Worm (Caenorhabditis elegans) whole organism, L3 larva: Measurements from ENCODE around the gene F56D2.8.

ENCODE experiments used
- R02D3.7 ChIP-seq: fragments of 150-350 bp; optimal IDR thresholded peaks from 2 replicates; lab custom pipeline; 2014; ENCODE audit warnings: missing biosample characterization, missing genetic modification characterization
- aly-2 ChIP-seq: fragments of 150-350 bp; optimal IDR thresholded peaks from 2 replicates; lab custom pipeline; 2014; ENCODE audit warnings: missing biosample characterization, missing genetic modification characterization
- ama-1 ChIP-seq: fragments of 150-350 bp; optimal IDR thresholded peaks from 2 replicates; lab custom pipeline; 2018
- ceh-28 ChIP-seq: fragments of 150-350 bp; optimal IDR thresholded peaks from 2 replicates; lab custom pipeline; 2014; ENCODE audit warnings: missing biosample characterization, missing genetic modification reagents, missing genetic modification characterization
- ceh-82 ChIP-seq: fragments of 150-350 bp; optimal IDR thresholded peaks from 2 replicates; lab custom pipeline; 2014; ENCODE audit warnings: missing biosample characterization, missing genetic modification characterization
- egl-27 ChIP-seq: sonication (generic microtip); optimal IDR thresholded peaks from 4 replicates; lab custom pipeline; 2017; ENCODE audit warnings: missing biosample characterization, missing genetic modification reagents, missing genetic modification characterization
- egl-5 ChIP-seq: fragments of 150-350 bp; optimal IDR thresholded peaks from 2 replicates; lab custom pipeline; 2017; ENCODE audit warnings: missing biosample characterization, missing genetic modification reagents, missing genetic modification characterization, inconsistent platforms
- elt-2 ChIP-seq: sonication (generic microtip); optimal IDR thresholded peaks from 2 replicates; lab custom pipeline; 2016; ENCODE audit warnings: missing genetic modification reagents, mild to moderate bottlenecking, missing genetic modification characterization, missing compliant biosample characterization
- elt-3 ChIP-seq, 3 experiments: fragments of 150-350 bp in 1 of 3; sonication (generic microtip) in 2 of 3; optimal IDR thresholded peaks; 2 replicates in 2 of 3; 4 replicates in 1 of 3; lab custom pipeline; 2014 to 2017; ENCODE audit warnings: missing biosample characterization in 3 of 3, missing genetic modification characterization in 3 of 3
- eor-1 ChIP-seq, 2 experiments: fragments of 150-350 bp; optimal IDR thresholded peaks; 2 replicates each; lab custom pipeline; 2014 to 2018; ENCODE audit warnings: missing biosample characterization in 2 of 2, missing genetic modification characterization in 2 of 2
- fkh-10 ChIP-seq: sonication (generic microtip); optimal IDR thresholded peaks from 2 replicates; lab custom pipeline; 2017; ENCODE audit warnings: missing biosample characterization, missing genetic modification reagents, missing genetic modification characterization
- fos-1 ChIP-seq: fragments of 150-350 bp; optimal IDR thresholded peaks from 2 replicates; lab custom pipeline; 2014; ENCODE audit warnings: missing biosample characterization, missing genetic modification characterization
- hmg-11 ChIP-seq: sonication (generic microtip); optimal IDR thresholded peaks from 2 replicates; lab custom pipeline; 2016; ENCODE audit warnings: missing genetic modification characterization, missing compliant biosample characterization
- jun-1 ChIP-seq: fragments of 150-350 bp; optimal IDR thresholded peaks from 2 replicates; lab custom pipeline; 2014; ENCODE audit warnings: missing biosample characterization, missing genetic modification reagents, missing genetic modification characterization
- lin-15B ChIP-seq: fragments of 150-350 bp; optimal IDR thresholded peaks from 2 replicates; lab custom pipeline; 2014; ENCODE audit warnings: missing biosample characterization, missing genetic modification characterization
- lin-39 ChIP-seq: fragments of 150-350 bp; optimal IDR thresholded peaks from 2 replicates; lab custom pipeline; 2018; ENCODE audit warnings: missing biosample characterization, missing genetic modification reagents, missing genetic modification characterization
- lsy-12 ChIP-seq: sonication (generic microtip); optimal IDR thresholded peaks from 2 replicates; lab custom pipeline; 2016; ENCODE audit warnings: mild to moderate bottlenecking, missing genetic modification characterization, missing compliant biosample characterization
- mml-1 ChIP-seq: fragments of 150-350 bp; sonication (generic microtip); optimal IDR thresholded peaks from 3 replicates; lab custom pipeline; 2014; ENCODE audit warnings: missing biosample characterization, missing genetic modification characterization
- nfya-1 ChIP-seq: sonication (generic microtip); optimal IDR thresholded peaks from 2 replicates; lab custom pipeline; 2017; ENCODE audit warnings: missing genetic modification characterization, mild to moderate bottlenecking, missing compliant biosample characterization, antibody characterized with exemption, moderate library complexity; ENCODE audit not compliant: insufficient read depth
- nhr-23 ChIP-seq: fragments of 150-350 bp; optimal IDR thresholded peaks from 2 replicates; lab custom pipeline; 2014; ENCODE audit warnings: missing biosample characterization, missing genetic modification reagents, missing genetic modification characterization
- nhr-237 ChIP-seq: fragments of 150-350 bp; optimal IDR thresholded peaks from 2 replicates; lab custom pipeline; 2014; ENCODE audit warnings: missing biosample characterization, missing genetic modification characterization
- nhr-25 ChIP-seq: sonication (generic microtip); optimal IDR thresholded peaks from 2 replicates; lab custom pipeline; 2017; ENCODE audit warnings: missing biosample characterization, missing genetic modification characterization
- nhr-28 ChIP-seq: fragments of 150-350 bp; optimal IDR thresholded peaks from 2 replicates; lab custom pipeline; 2014; ENCODE audit warnings: missing biosample characterization, missing genetic modification characterization
- nhr-43 ChIP-seq: sonication (generic microtip); optimal IDR thresholded peaks from 2 replicates; lab custom pipeline; 2016; ENCODE audit warnings: mild to moderate bottlenecking, missing genetic modification characterization, missing compliant biosample characterization; ENCODE audit not compliant: poor library complexity, severe bottlenecking
- nhr-77 ChIP-seq: fragments of 150-350 bp; optimal IDR thresholded peaks from 2 replicates; lab custom pipeline; 2014; ENCODE audit warnings: missing biosample characterization, missing genetic modification characterization
- pha-4 ChIP-seq: fragments of 150-350 bp; optimal IDR thresholded peaks from 2 replicates; lab custom pipeline; 2014; ENCODE audit warnings: missing biosample characterization, missing genetic modification reagents, missing genetic modification characterization
- pqm-1 ChIP-seq: fragments of 150-350 bp; optimal IDR thresholded peaks from 2 replicates; lab custom pipeline; 2017; ENCODE audit warnings: missing biosample characterization, missing genetic modification characterization, inconsistent platforms
- sea-2 ChIP-seq: fragments of 150-350 bp; sonication (generic microtip); optimal IDR thresholded peaks from 4 replicates; lab custom pipeline; 2014; ENCODE audit warnings: missing biosample characterization, missing genetic modification reagents, missing genetic modification characterization
- skn-1 ChIP-seq: fragments of 150-350 bp; optimal IDR thresholded peaks from 2 replicates; lab custom pipeline; 2014; ENCODE audit warnings: missing biosample characterization, missing genetic modification characterization
- snpc-4 ChIP-seq: fragments of 150-350 bp; optimal IDR thresholded peaks from 2 replicates; lab custom pipeline; 2014; ENCODE audit warnings: missing biosample characterization, missing genetic modification characterization
- tbx-2 ChIP-seq: sonication (generic microtip); optimal IDR thresholded peaks from 2 replicates; lab custom pipeline; 2016; ENCODE audit warnings: mild to moderate bottlenecking, missing genetic modification characterization, missing compliant biosample characterization
- unc-39 ChIP-seq: sonication (generic microtip); optimal IDR thresholded peaks from 4 replicates; lab custom pipeline; 2017; ENCODE audit warnings: missing biosample characterization, missing genetic modification characterization
- unc-62 ChIP-seq: fragments of 150-350 bp; sonication (generic microtip); optimal IDR thresholded peaks from 4 replicates; lab custom pipeline; 2014; ENCODE audit warnings: missing biosample characterization, missing genetic modification reagents, missing genetic modification characterization
- zag-1 ChIP-seq: fragments of 150-350 bp; optimal IDR thresholded peaks from 2 replicates; lab custom pipeline; 2014; ENCODE audit warnings: missing biosample characterization, missing genetic modification characterization
- ztf-11 ChIP-seq: fragments of 150-350 bp; optimal IDR thresholded peaks from 2 replicates; lab custom pipeline; 2014; ENCODE audit warnings: missing biosample characterization, missing genetic modification characterization
- ztf-4 ChIP-seq: fragments of 150-350 bp; optimal IDR thresholded peaks from 2 replicates; lab custom pipeline; 2014; ENCODE audit warnings: missing biosample characterization, missing genetic modification characterization

F56D2.8 gene

ce11 chrIII:5601999-5602398 is 19.3 kb upstream of the F56D2.8 start:
- TF ChIP-seq skn-1 (tag; lab: Kevin White, UChicago) (peak; percentile 51), nhr-23 (peak; percentile 62), pqm-1 (tag; lab: Kevin White, UChicago) (peak; percentile 0), nfya-1 (tag; lab: Kevin White, UChicago) (peak; percentile 50), zag-1 (tag; lab: Kevin White, UChicago) (no peak), nhr-237 (tag; lab: Kevin White, UChicago) (no peak), hmg-11 (tag; lab: Kevin White, UChicago) (peak; percentile 57), egl-5 (tag; lab: Kevin White, UChicago) (peak; percentile 8), nhr-43 (tag; lab: Kevin White, UChicago) (peak; percentile 86), R02D3.7 (tag; lab: Kevin White, UChicago) (peak; percentile 33), nhr-25 (tag; lab: Kevin White, UChicago) (peak; percentile 66), lsy-12 (tag; lab: Kevin White, UChicago) (peak; percentile 77), jun-1 (tag; lab: Kevin White, UChicago) (peak; percentile 16), ama-1 (lab: Kevin White, UChicago) (peak; percentile 76), elt-3 (tag; optimal IDR thresholded peaks at IDR 0.05; lab: Kevin White, UChicago) (peak in 1 of 3 experiments; percentile 10), lin-39 (tag; lab: Kevin White, UChicago) (peak; percentile 76), mml-1 (no peak), sea-2 (GFP tag; lab: Kevin White, UChicago) (no peak), nhr-28 (tag; lab: Kevin White, UChicago) (no peak), tbx-2 (tag; lab: Kevin White, UChicago) (peak; percentile 56), fkh-10 (GFP tag; lab: Kevin White, UChicago) (no peak), egl-27 (tag; lab: Kevin White, UChicago) (peak; percentile 49), ztf-11 (tag; lab: Kevin White, UChicago) (no peak), pha-4 (peak; percentile 78), eor-1 (tag; optimal IDR thresholded peaks at IDR 0.05; lab: Kevin White, UChicago) (no peak), lin-15B (tag; lab: Kevin White, UChicago) (peak; percentile 57), elt-2 (tag; lab: Kevin White, UChicago) (peak; percentile 57)
- TF ChIP-seq, all 47 proteins: peak for 19

ce11 chrIII:5599958-5600357 is 17.3 kb upstream of the F56D2.8 start, which contains the start of gene wdr-37:
TSS of gene wdr-37 (minus strand) at chrIII:5600058.
- TF ChIP-seq ceh-82 (tag; lab: Kevin White, UChicago) = no peak
- no peak for TF ChIP-seq fos-1 (tag; lab: Kevin White, UChicago)
- TF ChIP-seq R02D3.7 (tag; lab: Kevin White, UChicago) = no peak
- TF ChIP-seq skn-1 (tag; lab: Kevin White, UChicago) = no peak
- TF ChIP-seq unc-62 (GFP tag; lab: Kevin White, UChicago) = no peak
- no peak for TF ChIP-seq nfya-1 (tag; lab: Kevin White, UChicago)
- no peak for TF ChIP-seq hmg-11 (tag; lab: Kevin White, UChicago)
- no peak for TF ChIP-seq ceh-28
- no peak for TF ChIP-seq ztf-4 (tag; lab: Kevin White, UChicago)
- no peak for TF ChIP-seq ama-1 (lab: Kevin White, UChicago)
- no peak for TF ChIP-seq aly-2 (tag; lab: Kevin White, UChicago)
- TF ChIP-seq lsy-12 (tag; lab: Kevin White, UChicago) = no peak
- TF ChIP-seq unc-39 (tag; lab: Kevin White, UChicago) = no peak
- TF ChIP-seq nhr-77 = no peak
- TF ChIP-seq elt-2 (tag; lab: Kevin White, UChicago) = no peak
- no peak for TF ChIP-seq zag-1 (tag; lab: Kevin White, UChicago)
- no peak for TF ChIP-seq ztf-11 (tag; lab: Kevin White, UChicago)
- no peak for TF ChIP-seq elt-3 (tag; optimal IDR thresholded peaks at IDR 0.05; lab: Kevin White, UChicago)
- TF ChIP-seq lin-15B (tag; lab: Kevin White, UChicago) = no peak
- no peak for TF ChIP-seq snpc-4 (tag; lab: Kevin White, UChicago)

ce11 chrIII:5595445-5595844 is 12.8 kb upstream of the F56D2.8 start, which contains the start of gene ced-6:
TSS of gene ced-6 (plus strand) at chrIII:5595771.
- TF ChIP-seq pha-4 (peak; percentile 41), nfya-1 (tag; lab: Kevin White, UChicago) (no peak)
- TF ChIP-seq, all 47 proteins: peak for 1
